Fruit fly (Drosophila melanogaster): ENCODE measurements around the gene Srp14.

DNA sequence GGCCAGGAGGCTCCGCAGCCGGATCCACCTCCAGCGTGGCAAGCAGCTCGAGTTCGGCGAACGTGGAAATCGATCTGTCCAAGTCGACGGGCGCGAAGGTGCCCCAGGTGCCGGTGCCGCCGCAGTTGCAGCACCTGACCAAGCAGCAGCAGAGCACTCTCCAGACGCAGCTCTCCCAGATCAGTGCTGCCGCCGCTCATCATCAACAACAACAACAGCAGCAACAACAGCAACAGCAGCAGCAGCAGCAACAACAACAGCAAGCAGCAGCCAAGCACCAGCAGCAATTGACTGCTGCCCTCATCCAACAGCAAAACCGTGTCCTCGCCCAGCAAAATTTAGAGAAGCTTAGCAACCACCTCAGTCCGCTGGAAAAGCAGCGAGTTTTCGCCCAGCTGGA, 39.0 kb downstream of the Srp14 start:
- TF ChIP-seq gl (tag; optimal IDR thresholded peaks at IDR 0.05) (no peak), CG10348 (GFP tag; IDR thresholded peaks at IDR 0.05) (no peak), CG14655 (GFP tag; optimal IDR thresholded peaks at IDR 0.05) (no peak), Pif1A (GFP tag; optimal IDR thresholded peaks at IDR 0.05) (no peak), CG15710 (tag; optimal IDR thresholded peaks at IDR 0.05) (no peak), D1 (tag; optimal IDR thresholded peaks at IDR 0.05) (no peak), EcR (GFP tag; optimal IDR thresholded peaks at IDR 0.05) (no peak), fd96Ca (GFP tag; IDR thresholded peaks at IDR 0.05) (no peak), CG13204 (GFP tag; optimal IDR thresholded peaks at IDR 0.05) (no peak), CG32121 (GFP tag; IDR thresholded peaks at IDR 0.05) (no peak), CG34367 (tag; optimal IDR thresholded peaks at IDR 0.05) (no peak), CG12605 (GFP tag; IDR thresholded peaks at IDR 0.05) (no peak), Pif1B (GFP tag; optimal IDR thresholded peaks at IDR 0.05) (no peak), Ets98B (GFP tag; IDR thresholded peaks at IDR 0.05) (no peak)

Data from whole organism, pupa.